Fruit fly (Drosophila melanogaster) whole organism, pupa: ENCODE measurements around the gene IntS2.

Source experiments
- CG10348 ChIP-seq: fragments of 200-800 bp; sonication (Bioruptor generic); IDR thresholded peaks from 2 replicates; pipeline ENCODE4 v1.3.6; 2022; ENCODE audit warnings: missing biosample characterization, missing genetic modification characterization
- CG12605 ChIP-seq: fragments of 200-800 bp; sonication (Bioruptor generic); IDR thresholded peaks from 2 replicates; pipeline ENCODE4 v1.3.6; 2022; ENCODE audit warnings: missing biosample characterization, missing genetic modification characterization
- CG13204 ChIP-seq: fragments of 200-800 bp; sonication (Bioruptor generic); optimal IDR thresholded peaks from 2 replicates; lab custom pipeline; 2018; ENCODE audit warnings: missing biosample characterization, mild to moderate bottlenecking, missing genetic modification characterization, moderate library complexity
- CG14655 ChIP-seq: fragments of 200-800 bp; sonication (Bioruptor generic); optimal IDR thresholded peaks from 3 replicates; lab custom pipeline; 2017; ENCODE audit warnings: mild to moderate bottlenecking, missing biosample characterization, missing genetic modification reagents, missing genetic modification characterization
- CG15710 ChIP-seq: fragments of 200-800 bp; sonication (Bioruptor generic); optimal IDR thresholded peaks from 2 replicates; lab custom pipeline; 2018; ENCODE audit warnings: missing biosample characterization, mild to moderate bottlenecking, missing genetic modification characterization, moderate library complexity
- CG17806 ChIP-seq: fragments of 200-800 bp; sonication (Bioruptor generic); optimal IDR thresholded peaks from 2 replicates; lab custom pipeline; 2018; ENCODE audit warnings: missing biosample characterization, mild to moderate bottlenecking, missing genetic modification characterization, moderate library complexity
- CG32121 ChIP-seq: fragments of 200-800 bp; sonication (Bioruptor generic); IDR thresholded peaks from 2 replicates; pipeline ENCODE4 v1.3.6; 2022; ENCODE audit warnings: missing biosample characterization, missing genetic modification characterization
- CG34367 ChIP-seq: fragments of 200-800 bp; sonication (Bioruptor generic); optimal IDR thresholded peaks from 2 replicates; lab custom pipeline; 2018; ENCODE audit warnings: missing biosample characterization, mild to moderate bottlenecking, missing genetic modification characterization
- CG4496 ChIP-seq: fragments of 200-800 bp; sonication (Bioruptor generic); IDR thresholded peaks from 3 replicates; pipeline ENCODE4 v1.3.6; 2022; ENCODE audit warnings: missing biosample characterization, missing genetic modification characterization
- CG8159 ChIP-seq: fragments of 200-800 bp; sonication (Bioruptor generic); optimal IDR thresholded peaks from 3 replicates; lab custom pipeline; 2018; ENCODE audit warnings: missing biosample characterization, mild to moderate bottlenecking, missing genetic modification characterization, moderate library complexity
- CG8301 ChIP-seq: fragments of 200-800 bp; sonication (Bioruptor generic); optimal IDR thresholded peaks from 2 replicates; lab custom pipeline; 2018; ENCODE audit warnings: missing biosample characterization, mild to moderate bottlenecking, missing genetic modification characterization
- CG9948 ChIP-seq: fragments of 200-800 bp; sonication (Bioruptor generic); optimal IDR thresholded peaks from 2 replicates; lab custom pipeline; 2018; ENCODE audit warnings: missing biosample characterization, mild to moderate bottlenecking, missing genetic modification characterization, moderate library complexity
- D1 ChIP-seq: fragments of 200-800 bp; sonication (Bioruptor generic); optimal IDR thresholded peaks from 2 replicates; lab custom pipeline; 2018; ENCODE audit warnings: missing biosample characterization, mild to moderate bottlenecking, missing genetic modification characterization, moderate library complexity
- EcR ChIP-seq: fragments of 200-800 bp; sonication (Bioruptor generic); optimal IDR thresholded peaks from 3 replicates; lab custom pipeline; 2019; ENCODE audit warnings: missing biosample characterization, missing genetic modification characterization, mild to moderate bottlenecking, moderate library complexity, missing genetic modification reagents
- Ets98B ChIP-seq: fragments of 200-800 bp; sonication (Bioruptor generic); IDR thresholded peaks from 2 replicates; pipeline ENCODE4 v1.3.6; 2022; ENCODE audit warnings: missing biosample characterization, missing genetic modification characterization
- Pif1A ChIP-seq: fragments of 200-800 bp; sonication (Bioruptor generic); optimal IDR thresholded peaks from 3 replicates; lab custom pipeline; 2016; ENCODE audit warnings: missing biosample characterization, missing genetic modification characterization
- Pif1B ChIP-seq: fragments of 200-800 bp; sonication (Bioruptor generic); optimal IDR thresholded peaks from 3 replicates; lab custom pipeline; 2016; ENCODE audit warnings: missing biosample characterization, missing genetic modification characterization
- Snoo ChIP-seq: fragments of 200-800 bp; sonication (Bioruptor generic); optimal IDR thresholded peaks from 3 replicates; lab custom pipeline; 2017; ENCODE audit warnings: missing biosample characterization, mild to moderate bottlenecking, missing genetic modification characterization, inconsistent platforms
- fd96Ca ChIP-seq: fragments of 200-800 bp; sonication (Bioruptor generic); IDR thresholded peaks from 3 replicates; pipeline ENCODE4 v1.3.6; 2022; ENCODE audit warnings: missing biosample characterization, missing genetic modification characterization
- gl ChIP-seq: fragments of 200-800 bp; sonication (Bioruptor generic); optimal IDR thresholded peaks from 2 replicates; lab custom pipeline; 2018; ENCODE audit warnings: missing biosample characterization, mild to moderate bottlenecking, missing genetic modification characterization
- rn ChIP-seq: fragments of 200-800 bp; sonication (Bioruptor generic); IDR thresholded peaks from 2 replicates; pipeline ENCODE4 v1.3.6; 2022; ENCODE audit warnings: missing biosample characterization, missing genetic modification characterization

Gene IntS2

DNA sequence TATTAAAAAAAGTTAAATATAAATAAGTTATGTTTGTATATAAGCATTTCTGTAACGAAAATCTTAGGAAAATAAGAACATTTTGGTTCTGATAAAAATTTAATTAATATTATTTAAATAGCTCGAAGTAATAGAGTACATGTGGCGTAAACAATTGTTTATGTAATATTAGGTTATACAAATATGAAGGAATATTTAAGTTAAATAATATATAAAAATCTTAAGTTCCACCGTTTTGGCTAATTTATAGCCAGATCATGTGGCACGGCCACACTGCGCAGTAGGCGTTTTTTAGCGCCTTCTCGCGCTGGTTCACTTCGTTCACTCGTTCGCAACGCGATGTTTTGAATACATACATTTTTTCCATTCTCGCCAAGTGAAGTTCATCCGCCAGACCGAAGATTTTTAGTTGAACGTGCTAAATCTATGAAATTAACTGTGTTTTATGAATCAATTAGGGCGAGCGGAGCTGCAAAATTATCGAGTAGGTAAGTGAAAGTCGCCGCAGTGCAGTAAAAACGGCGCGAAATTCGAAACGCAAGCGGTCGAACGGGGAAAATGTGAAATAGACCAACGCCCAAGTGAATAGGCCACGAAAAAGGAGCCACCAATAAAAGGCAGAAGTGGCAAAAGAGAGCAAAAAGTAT is 555 bp upstream of the IntS2 start, which contains the start of gene beta-Spec:
Gene beta-Spec, plus strand, starts transcription at position 323 of the 647 bp plus-strand sequence.
- no peak for TF ChIP-seq CG9948 (tag; lab: Kevin White, UChicago)
- no peak for TF ChIP-seq CG15710 (tag; lab: Kevin White, UChicago)
- TF ChIP-seq CG4496 (GFP tag; lab: Robert Waterston, UW): 0 out of 3 replicates have a peak, but pooled peaks have one; percentile 26
- TF ChIP-seq gl (tag; lab: Kevin White, UChicago): no peak
- TF ChIP-seq, all 21 proteins: peak for 1

DNA sequence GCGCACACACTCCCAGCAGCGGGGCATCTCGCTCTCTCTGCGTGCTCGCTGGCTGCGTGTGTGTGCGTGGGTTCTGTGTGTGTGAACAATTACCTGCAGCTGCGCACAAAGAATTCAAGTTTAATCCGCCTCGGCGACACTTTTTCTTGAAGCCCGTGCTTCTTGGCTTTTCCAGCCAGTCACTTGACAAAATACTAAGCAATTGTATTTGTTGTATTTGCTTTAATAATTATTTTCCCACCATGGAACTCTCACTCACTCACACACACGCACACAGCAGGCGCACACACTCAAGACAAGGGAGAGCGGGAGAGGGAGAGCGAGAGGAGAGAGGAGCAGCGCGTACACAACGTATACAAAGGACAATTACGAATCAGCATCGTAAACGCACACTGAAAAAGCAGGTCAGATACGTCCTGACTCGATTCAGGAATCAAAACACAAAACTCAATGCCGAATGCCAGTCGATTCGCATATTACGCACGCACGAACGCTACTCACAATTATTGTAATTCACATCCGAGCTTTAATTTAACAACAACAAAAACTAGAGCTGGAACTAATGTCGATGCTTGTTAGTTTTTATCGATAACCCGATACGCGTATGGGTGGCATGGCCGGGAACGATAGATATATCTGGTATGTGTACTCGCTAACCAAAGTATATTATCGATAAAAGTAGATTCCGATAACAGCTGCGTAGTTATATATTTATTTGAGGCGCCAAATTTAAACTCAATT is 4.5 kb downstream of the IntS2 start, which contains the start of gene RhoGAPp190:
Gene RhoGAPp190, minus strand, starts transcription at position 565 of the 741 bp plus-strand sequence.
- TF ChIP-seq CG8159: no peak
- no peak for TF ChIP-seq rn (GFP tag; lab: Robert Waterston, UW)
- TF ChIP-seq CG8301: no peak
- TF ChIP-seq Pif1B (GFP tag; lab: Kevin White, UChicago): no peak
- TF ChIP-seq Pif1A (GFP tag; lab: Kevin White, UChicago): no peak
- peak; percentile 15 for TF ChIP-seq CG13204 (GFP tag; lab: Kevin White, UChicago)
- TF ChIP-seq EcR: no peak
- no peak for TF ChIP-seq CG15710 (tag; lab: Kevin White, UChicago)
- TF ChIP-seq fd96Ca (GFP tag; lab: Robert Waterston, UW): 0 out of 3 replicates have a peak, but pooled peaks have one; percentile 35
- no peak for TF ChIP-seq CG14655
- TF ChIP-seq, all 21 proteins: peak for 2

DNA sequence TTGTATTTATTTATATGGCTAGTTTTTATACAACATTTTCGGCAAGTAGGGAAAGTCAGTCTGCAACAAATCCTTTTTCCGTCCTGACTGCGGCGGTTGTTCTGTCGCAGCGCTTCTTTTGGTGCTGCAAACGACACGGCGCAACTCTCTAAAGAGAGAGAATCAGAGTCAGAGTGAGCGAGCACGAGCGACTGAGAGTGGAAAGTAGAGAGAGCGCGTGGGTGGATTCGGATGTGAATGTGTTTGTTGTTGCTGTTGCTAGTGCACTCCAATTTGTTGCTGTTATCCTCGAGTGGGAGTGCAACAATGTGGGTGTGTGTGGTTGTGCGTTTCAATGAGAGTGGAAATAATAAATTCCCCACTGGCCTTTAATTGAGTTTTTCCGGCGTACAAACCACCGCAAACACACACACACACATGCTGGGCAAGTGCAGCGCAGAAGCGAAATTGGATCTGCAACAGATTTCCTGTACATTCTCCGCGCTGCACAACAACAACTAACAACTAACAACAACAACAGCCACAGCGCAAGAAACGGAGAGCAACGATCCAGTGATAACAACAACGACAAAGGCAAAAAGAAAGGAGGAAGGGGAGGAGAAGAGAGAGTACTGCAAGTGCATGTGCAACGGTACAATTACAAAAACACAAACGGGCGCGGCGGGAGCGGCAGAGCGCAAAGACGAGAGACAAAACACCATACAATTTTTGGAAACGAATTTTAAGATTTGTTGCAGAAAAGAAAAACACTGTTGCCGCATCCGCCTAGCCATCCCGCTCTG is 5.2 kb downstream of the IntS2 start:
- no peak for TF ChIP-seq CG32121 (GFP tag; lab: Robert Waterston, UW)
- no peak for TF ChIP-seq Ets98B (GFP tag; lab: Robert Waterston, UW)
- no peak for TF ChIP-seq Pif1A (GFP tag; lab: Kevin White, UChicago)
- no peak for TF ChIP-seq gl (tag; lab: Kevin White, UChicago)
- TF ChIP-seq CG12605 (GFP tag; lab: Robert Waterston, UW): no peak
- peak; percentile 46 for TF ChIP-seq EcR
- TF ChIP-seq CG14655: no peak
- peak; percentile 35 for TF ChIP-seq CG13204 (GFP tag; lab: Kevin White, UChicago)
- no peak for TF ChIP-seq fd96Ca (GFP tag; lab: Robert Waterston, UW)
- no peak for TF ChIP-seq CG8301
- no peak for TF ChIP-seq CG9948 (tag; lab: Kevin White, UChicago)
- TF ChIP-seq CG10348: no peak

DNA sequence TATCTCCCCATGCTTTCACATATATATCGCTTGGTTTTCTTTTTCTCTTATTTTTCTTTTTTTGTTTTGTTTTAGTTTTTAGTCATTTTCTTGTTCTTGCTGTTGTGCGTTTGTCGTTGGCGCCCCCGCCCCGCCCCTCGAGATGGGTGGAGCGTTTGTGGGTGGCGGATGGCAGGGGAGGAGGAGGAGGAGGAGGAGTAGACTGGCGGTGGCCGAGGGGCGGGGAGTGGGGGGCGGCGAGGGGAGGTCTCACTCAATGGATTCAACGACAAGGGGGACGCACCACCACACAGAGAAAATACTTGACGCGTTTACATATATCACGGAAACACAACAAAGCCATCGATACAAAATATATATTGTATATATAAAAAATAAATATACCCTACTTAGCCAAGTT is 15.8 kb downstream of the IntS2 start:
- TF ChIP-seq CG4496 (GFP tag; lab: Robert Waterston, UW) (0 out of 3 replicates have a peak, but pooled peaks have one; percentile 34), CG32121 (GFP tag; lab: Robert Waterston, UW) (0 out of 2 replicates have a peak, but pooled peaks have one; percentile 11), EcR (no peak)

DNA sequence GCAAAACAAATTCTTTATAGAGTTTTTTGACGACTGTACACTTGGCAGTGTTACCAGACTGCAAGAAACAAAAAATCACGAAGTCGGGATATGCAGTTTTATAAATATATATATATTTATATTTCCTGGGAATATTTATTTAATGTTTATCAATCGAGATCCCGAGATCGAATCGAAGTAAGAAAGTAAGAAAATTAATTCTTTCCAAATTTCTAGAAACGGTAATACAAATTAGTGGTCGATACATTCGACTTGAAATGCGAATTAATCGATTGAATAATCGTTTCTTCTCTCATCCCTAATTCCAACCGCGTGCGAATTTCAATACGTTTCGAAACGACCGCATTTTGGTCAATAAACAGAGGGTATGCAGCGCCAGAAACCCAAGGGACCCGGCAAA is 20.6 kb downstream of the IntS2 start, which contains the start of the genes CG8289 and CG5800:
Gene CG8289, minus strand, starts transcription at position 44 of the 400 bp plus-strand sequence.
Gene CG5800, plus strand, starts transcription at position 281 of the 400 bp plus-strand sequence.
- TF ChIP-seq CG32121 (GFP tag; lab: Robert Waterston, UW) (no peak), CG8159 (no peak)

DNA sequence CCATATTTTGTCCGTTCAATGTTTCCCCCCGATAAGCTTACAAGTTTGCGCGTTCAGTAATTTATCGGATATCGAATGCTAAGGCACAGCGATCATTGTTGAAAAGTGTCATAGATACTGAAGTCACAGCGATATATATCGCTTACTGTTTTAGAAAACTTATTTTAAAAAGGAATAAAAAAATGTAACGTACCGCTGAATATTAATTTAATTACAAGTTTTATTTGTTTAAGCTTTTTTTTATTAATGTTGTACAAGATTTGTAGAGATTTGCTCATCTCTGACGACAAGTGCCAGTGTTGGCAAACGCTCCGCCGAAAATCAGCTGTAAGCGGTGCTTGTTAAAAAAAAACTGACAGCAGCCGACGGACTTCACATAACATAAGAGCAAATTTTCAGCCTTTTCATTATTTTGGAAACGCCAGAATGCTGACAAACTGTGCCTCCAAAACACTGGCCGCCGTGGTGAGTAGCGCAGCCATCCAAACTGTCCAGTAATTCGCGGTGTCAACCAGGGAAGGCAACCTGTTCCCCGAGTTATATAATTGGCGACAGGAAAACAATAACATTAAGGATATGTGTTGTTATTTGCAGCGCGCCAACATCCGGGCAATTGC is 24.5 kb downstream of the IntS2 start, which contains the start of the genes corolla and ND-24:
Gene corolla, minus strand, starts transcription at position 52 of the 617 bp plus-strand sequence.
Gene ND-24, plus strand, starts transcription at position 94 of the 617 bp plus-strand sequence.
- TF ChIP-seq CG4496 (GFP tag; lab: Robert Waterston, UW) (peak; percentile 88), Pif1A (GFP tag; lab: Kevin White, UChicago) (no peak), CG34367 (tag; lab: Kevin White, UChicago) (peak; percentile 35), Snoo (tag; lab: Kevin White, UChicago) (peak; percentile 38), rn (GFP tag; lab: Robert Waterston, UW) (peak; percentile 66), D1 (tag; lab: Kevin White, UChicago) (no peak), EcR (no peak), CG32121 (GFP tag; lab: Robert Waterston, UW) (peak; percentile 74), Pif1B (GFP tag; lab: Kevin White, UChicago) (no peak), CG15710 (tag; lab: Kevin White, UChicago) (peak; percentile 60), Ets98B (GFP tag; lab: Robert Waterston, UW) (peak; percentile 77), gl (tag; lab: Kevin White, UChicago) (no peak), CG12605 (GFP tag; lab: Robert Waterston, UW) (peak; percentile 61), CG8301 (peak; percentile 31), CG8159 (peak; percentile 43), CG14655 (no peak), CG17806 (tag; lab: Kevin White, UChicago) (peak; percentile 57), CG9948 (tag; lab: Kevin White, UChicago) (peak; percentile 51)
